Worm (Caenorhabditis elegans): Measurements from ENCODE around the gene mrpl-21.
A peak's percentile ranks its signal among the peaks of the same experiment; 100 is the strongest.

Gene mrpl-21

ce11 chrIII:4195306-4196008 lies 47.9 kb downstream of the mrpl-21 start (continued):
- TF ChIP-seq ceh-8 (GFP tag; optimal IDR thresholded peaks at IDR 0.05) (peak; percentile 44), nhr-47 (tag; optimal IDR thresholded peaks at IDR 0.05) (peak; percentile 59), rnt-1 (tag; optimal IDR thresholded peaks at IDR 0.05) (peak; percentile 53), ama-1 (optimal IDR thresholded peaks at IDR 0.05) (peak; percentile 95), C16A3.4 (tag; optimal IDR thresholded peaks at IDR 0.05) (peak; percentile 43), dsc-1 (tag; optimal IDR thresholded peaks at IDR 0.05) (peak; percentile 64), nhr-90 (tag; optimal IDR thresholded peaks at IDR 0.05; ENCODE audit: poor library complexity) (peak; percentile 63)

DNA sequence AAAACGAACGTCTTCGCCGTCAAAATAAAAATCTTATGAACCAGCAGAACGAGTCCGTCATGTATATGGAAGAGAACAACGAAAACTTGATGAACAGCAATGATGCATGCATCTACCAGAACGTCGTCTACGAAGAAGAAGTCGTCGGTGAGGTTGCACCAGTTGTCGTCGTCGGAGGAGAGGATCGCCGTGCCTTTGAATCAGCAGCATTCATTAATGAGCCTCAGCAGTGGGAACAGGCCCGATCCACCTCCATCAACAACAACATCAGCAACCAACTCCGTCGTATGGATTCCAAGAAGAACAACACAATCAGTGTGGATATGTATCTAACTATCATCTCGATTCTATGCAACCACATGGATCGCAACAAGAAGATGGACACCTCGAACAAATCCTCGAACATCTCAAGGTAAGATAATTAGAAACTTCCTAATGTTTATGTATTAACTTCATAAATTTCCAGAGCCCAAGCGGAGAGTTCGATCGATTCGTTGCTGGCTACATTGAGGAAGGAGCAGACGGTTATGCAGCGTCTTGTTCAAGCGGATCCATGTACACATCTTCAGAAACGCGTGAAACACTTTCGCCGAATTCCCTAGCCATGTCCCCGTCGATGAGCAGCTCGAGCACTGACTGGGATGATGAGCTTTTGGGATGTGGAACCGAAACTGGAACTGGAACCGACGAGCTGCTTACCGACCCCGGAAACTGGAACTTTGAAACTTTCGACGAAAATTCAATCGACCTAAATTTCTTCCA lies 48.8 kb downstream of the mrpl-21 start:
- TF ChIP-seq mep-1 (tag; optimal IDR thresholded peaks at IDR 0.05) (no peak), dpl-1 (GFP tag; optimal IDR thresholded peaks at IDR 0.05) (no peak), egl-13 (tag; optimal IDR thresholded peaks at IDR 0.05) (no peak), efl-1 (optimal IDR thresholded peaks at IDR 0.05) (no peak), efl-1 (GFP tag; optimal IDR thresholded peaks at IDR 0.05 in 1 of 2) (no peak), snu-23 (GFP tag; optimal IDR thresholded peaks at IDR 0.05) (no peak), pag-3 (tag; optimal IDR thresholded peaks at IDR 0.05; ENCODE audit: borderline replicate concordance, insufficient read depth) (no peak), lsy-2 (tag; optimal IDR thresholded peaks at IDR 0.05) (no peak), hpl-2 (GFP tag; optimal IDR thresholded peaks at IDR 0.05) (no peak), swsn-7 (tag; optimal IDR thresholded peaks at IDR 0.05) (no peak), rnt-1 (tag; optimal IDR thresholded peaks at IDR 0.05) (peak; percentile 14), mab-9 (GFP tag; IDR thresholded peaks at IDR 0.05) (0 out of 2 replicates have a peak, but pooled peaks have one; percentile 1), lin-35 (GFP tag; optimal IDR thresholded peaks at IDR 0.05) (no peak), snpc-4 (tag; optimal IDR thresholded peaks at IDR 0.05) (no peak), fos-1 (tag; optimal IDR thresholded peaks at IDR 0.05) (no peak), nhr-85 (tag) (peak; percentile 72), ztf-4 (tag; optimal IDR thresholded peaks at IDR 0.05) (peak; percentile 34), lin-15B (tag; optimal IDR thresholded peaks at IDR 0.05) (no peak), ceh-8 (GFP tag; optimal IDR thresholded peaks at IDR 0.05) (no peak), unc-98 (GFP tag; IDR thresholded peaks at IDR 0.05) (no peak), nhr-11 (tag; optimal IDR thresholded peaks at IDR 0.05) (no peak), alr-1 (tag; optimal IDR thresholded peaks at IDR 0.05; ENCODE audit: borderline replicate concordance) (no peak), hlh-17 (GFP tag; optimal IDR thresholded peaks at IDR 0.05; ENCODE audit: borderline replicate concordance) (no peak)

ce11 chrIII:4193659-4194103 lies 49.7 kb downstream of the mrpl-21 start, which contains the start of gene xbp-1:
xbp-1 (plus strand) TSS chrIII:4193809.
- TF ChIP-seq fkh-10 (GFP tag; optimal IDR thresholded peaks at IDR 0.05) (peak; percentile 90), fos-1 (tag; optimal IDR thresholded peaks at IDR 0.05) (peak; percentile 94), unc-98 (GFP tag; IDR thresholded peaks at IDR 0.05) (0 out of 2 replicates have a peak, but pooled peaks have one; percentile 31), pqm-1 (tag; optimal IDR thresholded peaks at IDR 0.05) (peak; percentile 79), mab-9 (GFP tag; IDR thresholded peaks at IDR 0.05) (no peak), hpl-2 (GFP tag; optimal IDR thresholded peaks at IDR 0.05) (peak; percentile 88), vab-15 (tag; optimal IDR thresholded peaks at IDR 0.05) (peak; percentile 13), ceh-8 (GFP tag; optimal IDR thresholded peaks at IDR 0.05) (peak; percentile 30), elt-3 (tag; optimal IDR thresholded peaks at IDR 0.05) (peak in 4 of 6 experiments; percentile 25 to 75 (median 64)), lir-3 (tag; optimal IDR thresholded peaks at IDR 0.05; ENCODE audit: poor library complexity) (peak; percentile 59), dpl-1 (GFP tag; optimal IDR thresholded peaks at IDR 0.05) (peak; percentile 64 to 73 (median 67)), ztf-11 (tag; optimal IDR thresholded peaks at IDR 0.05) (peak in 1 of 2 experiments; percentile 31), lin-35 (GFP tag; optimal IDR thresholded peaks at IDR 0.05) (peak; percentile 80 to 87), jun-1 (tag; optimal IDR thresholded peaks at IDR 0.05) (peak; percentile 94), skn-1 (tag; optimal IDR thresholded peaks at IDR 0.05) (peak; percentile 95), xbp-1 (tag; optimal IDR thresholded peaks at IDR 0.05) (no peak), aly-2 (tag; optimal IDR thresholded peaks at IDR 0.05) (peak; percentile 45), alr-1 (tag; optimal IDR thresholded peaks at IDR 0.05; ENCODE audit: borderline replicate concordance) (no peak), lin-13 (GFP tag; optimal IDR thresholded peaks at IDR 0.05) (peak; percentile 83), mdl-1 (tag; optimal IDR thresholded peaks at IDR 0.05) (peak in 1 of 2 experiments; percentile 92), sox-4 (tag; optimal IDR thresholded peaks at IDR 0.05) (no peak), isw-1 (GFP tag; IDR thresholded peaks at IDR 0.05) (peak; percentile 79), mep-1 (tag; optimal IDR thresholded peaks at IDR 0.05) (peak; percentile 91), egl-13 (tag; optimal IDR thresholded peaks at IDR 0.05) (peak; percentile 68), efl-3 (GFP tag; optimal IDR thresholded peaks at IDR 0.05) (no peak), nhr-19 (GFP tag; conservative IDR thresholded peaks at IDR 0.05) (peak; percentile 67), egl-27 (tag; optimal IDR thresholded peaks at IDR 0.05) (peak in 1 of 2 experiments; percentile 65)

Data from whole organism, L1 larva.